Worm (Caenorhabditis elegans): ENCODE measurements around the gene F15G9.6.

The F15G9.6 gene

ce11 chrX:9697655-9698054, 11.9 kb upstream of the F15G9.6 start:
- TF ChIP-seq F10E7.11 (tag; optimal IDR thresholded peaks at IDR 0.05) (no peak), efl-1 (GFP tag; optimal IDR thresholded peaks at IDR 0.05) (no peak), ceh-91 (GFP tag; IDR thresholded peaks at IDR 0.05) (no peak), ztf-26 (tag; optimal IDR thresholded peaks at IDR 0.05) (no peak), madf-8 (GFP tag; conservative IDR thresholded peaks at IDR 0.05) (no peak), lir-1 (GFP tag; conservative IDR thresholded peaks at IDR 0.05) (no peak), F39B2.1 (GFP tag; IDR thresholded peaks at IDR 0.05) (no peak), Y53F4B.3 (GFP tag; IDR thresholded peaks at IDR 0.05) (no peak), chd-7 (tag; optimal IDR thresholded peaks at IDR 0.05) (no peak), pbrm-1 (GFP tag; IDR thresholded peaks at IDR 0.05) (no peak), lin-54 (GFP tag; optimal IDR thresholded peaks at IDR 0.05) (no peak)

ce11 chrX:9698359-9698758, 11.2 kb upstream of the F15G9.6 start, which contains the start of gene dyf-7:
Gene dyf-7, plus strand, starts transcription at chrX:9698659.
- TF ChIP-seq ceh-100 (GFP tag; IDR thresholded peaks at IDR 0.05) = no peak
- no peak for TF ChIP-seq mel-28 (tag; optimal IDR thresholded peaks at IDR 0.05; ENCODE audit: borderline replicate concordance)
- TF ChIP-seq bed-2 (GFP tag; IDR thresholded peaks at IDR 0.05) = no peak
- no peak for TF ChIP-seq sea-2 (GFP tag; IDR thresholded peaks at IDR 0.05)
- no peak for TF ChIP-seq die-1 (tag; optimal IDR thresholded peaks at IDR 0.05)
- TF ChIP-seq egl-44 (GFP tag; IDR thresholded peaks at IDR 0.05) = no peak
- TF ChIP-seq aptf-2 (GFP tag; conservative IDR thresholded peaks at IDR 0.05) = no peak
- no peak for TF ChIP-seq let-607 (tag; optimal IDR thresholded peaks at IDR 0.05)
- TF ChIP-seq sptf-2 (GFP tag; optimal IDR thresholded peaks at IDR 0.05) = no peak
- no peak for TF ChIP-seq athp-1 (tag; optimal IDR thresholded peaks at IDR 0.05)
- TF ChIP-seq lag-1 (GFP tag; IDR thresholded peaks at IDR 0.05) = no peak
- TF ChIP-seq dpl-1 (GFP tag; optimal IDR thresholded peaks at IDR 0.05) = no peak

- TF ChIP-seq unc-130 (GFP tag; optimal IDR thresholded peaks at IDR 0.05) (no peak), ztf-3 (GFP tag; optimal IDR thresholded peaks at IDR 0.05) (no peak), K11D2.4 (GFP tag; IDR thresholded peaks at IDR 0.05) (no peak), ccch-3 (GFP tag; optimal IDR thresholded peaks at IDR 0.05) (no peak)
Measured at ce11 chrX:9702790-9703189, 6.8 kb upstream of the F15G9.6 start.

- no peak for TF ChIP-seq ama-1 (optimal IDR thresholded peaks at IDR 0.05)
- TF ChIP-seq ama-1 (GFP tag; optimal IDR thresholded peaks at IDR 0.05) = no peak
- no peak for TF ChIP-seq C17E4.6 (GFP tag; IDR thresholded peaks at IDR 0.05)
- TF ChIP-seq hsf-1 (GFP tag; IDR thresholded peaks at IDR 0.05) = no peak
- TF ChIP-seq cebp-1 (GFP tag; IDR thresholded peaks at IDR 0.05) = peak; percentile 79
- peak; percentile 96 for TF ChIP-seq cebp-1 (tag; optimal IDR thresholded peaks at IDR 0.05)
- no peak for TF ChIP-seq tlf-1 (GFP tag; optimal IDR thresholded peaks at IDR 0.05)
- no peak for TF ChIP-seq lin-54 (GFP tag; optimal IDR thresholded peaks at IDR 0.05)
- no peak for TF ChIP-seq tbx-9 (tag; optimal IDR thresholded peaks at IDR 0.05; ENCODE audit: borderline replicate concordance)
- TF ChIP-seq lsl-1 (GFP tag; optimal IDR thresholded peaks at IDR 0.05) = no peak
- TF ChIP-seq ekl-4 (GFP tag; IDR thresholded peaks at IDR 0.05) = no peak
- no peak for TF ChIP-seq hrde-1 (tag; optimal IDR thresholded peaks at IDR 0.05; ENCODE audit: borderline replicate concordance)
- peak in 1 of 3 experiments; percentile 68 for TF ChIP-seq lin-35 (GFP tag; optimal IDR thresholded peaks at IDR 0.05)
- no peak for TF ChIP-seq hmg-1.2 (GFP tag; IDR thresholded peaks at IDR 0.05)
- TF ChIP-seq F10E7.11 (tag; optimal IDR thresholded peaks at IDR 0.05) = no peak
Measured at ce11 chrX:9705257-9706035, 4.1 kb upstream of the F15G9.6 start.

Measured in whole organism, young adult.